Fruit fly (Drosophila melanogaster): Measurements from ENCODE around the gene Clic.

Gene Clic

dm6 chrX:13811480-13811879, 10.6 kb downstream of the Clic start, which contains the start of gene CG11095 (continued):
- no peak for TF ChIP-seq pan (optimal IDR thresholded peaks at IDR 0.05)
- TF ChIP-seq pan (GFP tag; optimal IDR thresholded peaks at IDR 0.05 in 1 of 2, IDR thresholded peaks at IDR 0.05 in 1 of 2), result no peak
- TF ChIP-seq dmrt11E (tag; optimal IDR thresholded peaks at IDR 0.05), result no peak
- peak; percentile 24 for TF ChIP-seq MESR4 (GFP tag; optimal IDR thresholded peaks at IDR 0.05)
- no peak for TF ChIP-seq ase (GFP tag; IDR thresholded peaks at IDR 0.05)
- TF ChIP-seq wdn (GFP tag; IDR thresholded peaks at IDR 0.05), result no peak
- TF ChIP-seq nerfin-2 (GFP tag; IDR thresholded peaks at IDR 0.05; ENCODE audit: partially characterized antibody), result no peak
- peak; percentile 34; the same call in 1 of the 3 replicates for TF ChIP-seq CG6791 (GFP tag; IDR thresholded peaks at IDR 0.05; ENCODE audit: partially characterized antibody)
- TF ChIP-seq zen2 (GFP tag; IDR thresholded peaks at IDR 0.05; ENCODE audit: partially characterized antibody), result 0 out of 3 replicates have a peak, but pooled peaks have one; percentile 13
- TF ChIP-seq bsh (GFP tag; optimal IDR thresholded peaks at IDR 0.05), result peak in 1 of 2 experiments; percentile 34
- TF ChIP-seq HmgD (GFP tag; optimal IDR thresholded peaks at IDR 0.05), result no peak
- no peak for TF ChIP-seq CG10431 (GFP tag; optimal IDR thresholded peaks at IDR 0.05)
- TF ChIP-seq CG11456 (GFP tag; IDR thresholded peaks at IDR 0.05), result no peak
- no peak for TF ChIP-seq Ravus (GFP tag; IDR thresholded peaks at IDR 0.05)
- peak; percentile 26; the same call in 1 of the 3 replicates for TF ChIP-seq Doc3 (GFP tag; IDR thresholded peaks at IDR 0.05; ENCODE audit: partially characterized antibody)
- no peak for TF ChIP-seq CG7963 (GFP tag; IDR thresholded peaks at IDR 0.05; ENCODE audit: partially characterized antibody)
- TF ChIP-seq Sry-δ (GFP tag; optimal IDR thresholded peaks at IDR 0.05), result peak; percentile 43
- TF ChIP-seq CG7271 (tag; optimal IDR thresholded peaks at IDR 0.05), result no peak
- TF ChIP-seq hb (GFP tag; IDR thresholded peaks at IDR 0.05; ENCODE audit: partially characterized antibody), result no peak
- TF ChIP-seq CG17186 (GFP tag; optimal IDR thresholded peaks at IDR 0.05), result peak; percentile 99
- TF ChIP-seq CG14710 (tag; optimal IDR thresholded peaks at IDR 0.05), result peak; percentile 84
- peak; percentile 64 for TF ChIP-seq Bgb (GFP tag; IDR thresholded peaks at IDR 0.05; ENCODE audit: partially characterized antibody)
- TF ChIP-seq Myb (GFP tag; optimal IDR thresholded peaks at IDR 0.05), result peak; percentile 91
- peak; percentile 77 for TF ChIP-seq CG13287 (GFP tag; IDR thresholded peaks at IDR 0.05; ENCODE audit: partially characterized antibody)
- TF ChIP-seq amos (GFP tag; IDR thresholded peaks at IDR 0.05; ENCODE audit: partially characterized antibody), result peak; percentile 54
- TF ChIP-seq vnd (GFP tag; IDR thresholded peaks at IDR 0.05; ENCODE audit: partially characterized antibody), result peak; percentile 51
- TF ChIP-seq GATAe (GFP tag; conservative IDR thresholded peaks at IDR 0.05), result no peak
- no peak for TF ChIP-seq bowl (GFP tag; IDR thresholded peaks at IDR 0.05)
- peak; percentile 59 for TF ChIP-seq Scr (GFP tag; IDR thresholded peaks at IDR 0.05; ENCODE audit: partially characterized antibody)
- TF ChIP-seq pzg (GFP tag; optimal IDR thresholded peaks at IDR 0.05), result peak; percentile 47
- TF ChIP-seq gt (GFP tag; IDR thresholded peaks at IDR 0.05), result no peak
- TF ChIP-seq CG7357 (GFP tag; IDR thresholded peaks at IDR 0.05), result peak; percentile 80
- peak; percentile 80 for TF ChIP-seq ssp (GFP tag; IDR thresholded peaks at IDR 0.05)
- peak; percentile 18 for TF ChIP-seq YL-1 (GFP tag; optimal IDR thresholded peaks at IDR 0.05)
- TF ChIP-seq CG16813 (GFP tag; IDR thresholded peaks at IDR 0.05; ENCODE audit: partially characterized antibody), result peak; percentile 51; the same call in 2 of the 3 replicates
- peak; percentile 54 for TF ChIP-seq CG15514 (GFP tag; optimal IDR thresholded peaks at IDR 0.05)
- TF ChIP-seq E2f1 (GFP tag; IDR thresholded peaks at IDR 0.05), result no peak
- TF ChIP-seq Hmx (GFP tag; optimal IDR thresholded peaks at IDR 0.05), result no peak
- TF ChIP-seq bbx (GFP tag; IDR thresholded peaks at IDR 0.05; ENCODE audit: partially characterized antibody), result peak; percentile 35; the same call in 1 of the 2 replicates
- TF ChIP-seq Dp (GFP tag; optimal IDR thresholded peaks at IDR 0.05), result peak; percentile 30
- TF ChIP-seq stwl (tag; optimal IDR thresholded peaks at IDR 0.05), result peak; percentile 43
- TF ChIP-seq CG1603 (tag; optimal IDR thresholded peaks at IDR 0.05), result peak; percentile 51
- no peak for TF ChIP-seq NC2α (GFP tag; optimal IDR thresholded peaks at IDR 0.05)
- TF ChIP-seq knrl (GFP tag; IDR thresholded peaks at IDR 0.05; ENCODE audit: partially characterized antibody), result peak; percentile 51; the same call in 1 of the 3 replicates
- no peak for TF ChIP-seq CHES-1-like (GFP tag; optimal IDR thresholded peaks at IDR 0.05)
- TF ChIP-seq CG17802 (tag; optimal IDR thresholded peaks at IDR 0.05), result peak; percentile 28
